Worm (Caenorhabditis elegans) whole organism, young adult: ENCODE measurements around the gene sft-1.

Source experiments
- F10E7.11 ChIP-seq: sonication (generic microtip); optimal IDR thresholded peaks from 2 replicates; lab custom pipeline; 2017; ENCODE audit warnings: mild to moderate bottlenecking, missing genetic modification characterization, moderate library complexity, missing compliant biosample characterization
- F49E8.2 ChIP-seq: sonication (generic microtip); optimal IDR thresholded peaks from 3 replicates; lab custom pipeline; 2017; ENCODE audit warnings: missing genetic modification characterization, mild to moderate bottlenecking, missing compliant biosample characterization, antibody characterized with exemption, moderate library complexity; ENCODE audit not compliant: insufficient read depth
- ama-1 ChIP-seq, 3 experiments: fragments of 150-350 bp in 1 of 3; sonication (generic microtip) in 2 of 3; optimal IDR thresholded peaks; 2 replicates each; lab custom pipeline; 2014 to 2018; ENCODE audit warnings: missing biosample characterization in 2 of 3, missing genetic modification characterization in 2 of 3, missing genetic modification reagents in 2 of 3
- ets-4 ChIP-seq: fragments of 200-800 bp; sonication (Bioruptor generic); optimal IDR thresholded peaks from 2 replicates; lab custom pipeline; 2018; ENCODE audit warnings: mild to moderate bottlenecking, missing genetic modification characterization, missing compliant biosample characterization
- gei-17 ChIP-seq: fragments of 200-800 bp; sonication (Bioruptor generic); optimal IDR thresholded peaks from 2 replicates; lab custom pipeline; 2018; ENCODE audit warnings: mild to moderate bottlenecking, missing genetic modification characterization, missing compliant biosample characterization
- lir-1 ChIP-seq: fragments of 200-800 bp; sonication (Bioruptor generic); conservative IDR thresholded peaks from 2 replicates; pipeline ENCODE4 v1.3.6; 2022; ENCODE audit warnings: missing genetic modification reagents, missing genetic modification characterization, missing compliant biosample characterization
- madf-8 ChIP-seq: fragments of 200-800 bp; sonication (Bioruptor generic); conservative IDR thresholded peaks from 2 replicates; pipeline ENCODE4 v1.3.6; 2022; ENCODE audit warnings: missing genetic modification reagents, missing genetic modification characterization, missing compliant biosample characterization
- mxl-1 ChIP-seq: sonication (generic microtip); optimal IDR thresholded peaks from 2 replicates; lab custom pipeline; 2016; ENCODE audit warnings: missing genetic modification characterization, missing compliant biosample characterization
- nhr-120 ChIP-seq: fragments of 200-800 bp; sonication (Bioruptor generic); IDR thresholded peaks from 2 replicates; pipeline ENCODE4 v1.3.6; 2022; ENCODE audit warnings: missing genetic modification characterization, missing compliant biosample characterization
- sea-2 ChIP-seq: fragments of 200-800 bp; sonication (Bioruptor generic); IDR thresholded peaks from 2 replicates; pipeline ENCODE4 v1.3.6; 2022; ENCODE audit warnings: missing genetic modification characterization, missing compliant biosample characterization
- unc-62 ChIP-seq: fragments of 150-350 bp; optimal IDR thresholded peaks from 2 replicates; lab custom pipeline; 2014; ENCODE audit warnings: missing biosample characterization, missing genetic modification reagents, missing genetic modification characterization
- zim-3 ChIP-seq: sonication (generic microtip); optimal IDR thresholded peaks from 2 replicates; lab custom pipeline; 2017; ENCODE audit warnings: mild to moderate bottlenecking, missing genetic modification characterization, moderate library complexity, missing compliant biosample characterization

ce11 chrIII:3104536-3104935 is 18.1 kb downstream of the sft-1 start:
- no peak for TF ChIP-seq unc-62 (GFP tag; lab: Kevin White, UChicago)
- no peak for TF ChIP-seq sea-2
- no peak for TF ChIP-seq ama-1 (optimal IDR thresholded peaks at IDR 0.05; lab: Kevin White, UChicago)
- TF ChIP-seq ama-1 (GFP tag; optimal IDR thresholded peaks at IDR 0.05; lab: Kevin White, UChicago): no peak
- no peak for TF ChIP-seq F10E7.11 (tag; lab: Kevin White, UChicago)
- TF ChIP-seq F49E8.2 (tag; lab: Kevin White, UChicago): no peak
- no peak for TF ChIP-seq mxl-1 (tag; lab: Kevin White, UChicago)
- TF ChIP-seq nhr-120 (GFP tag; lab: Robert Waterston, UW): no peak
- no peak for TF ChIP-seq ets-4
- no peak for TF ChIP-seq madf-8 (GFP tag; lab: Robert Waterston, UW)
- no peak for TF ChIP-seq zim-3
- TF ChIP-seq lir-1 (GFP tag; lab: Robert Waterston, UW): no peak
- no peak for TF ChIP-seq gei-17 (GFP tag; lab: Kevin White, UChicago)
